Fruit fly (Drosophila melanogaster): Measurements from ENCODE around the gene CG43739.
A peak's percentile ranks its signal among the peaks of the same experiment; 100 is the strongest.

The CG43739 gene

dm6 chr2L:20864764-20865265 lies 53.9 kb downstream of the CG43739 start, which contains the start of gene CG9338 (continued):
- peak; percentile 95 for TF ChIP-seq CG11695 (GFP tag; IDR thresholded peaks at IDR 0.05)
- TF ChIP-seq Stat92E (GFP tag; optimal IDR thresholded peaks at IDR 0.05): peak in 1 of 3 experiments; percentile 77
- peak; percentile 87 for TF ChIP-seq CG7786 (GFP tag; optimal IDR thresholded peaks at IDR 0.05)
- no peak for TF ChIP-seq Poxn (GFP tag; IDR thresholded peaks at IDR 0.05)
- TF ChIP-seq gsb-n (tag; optimal IDR thresholded peaks at IDR 0.05): peak; percentile 43
- peak; percentile 87 for TF ChIP-seq kah (GFP tag; optimal IDR thresholded peaks at IDR 0.05)
- TF ChIP-seq scrt (GFP tag; optimal IDR thresholded peaks at IDR 0.05): peak; percentile 94
- TF ChIP-seq CG10366 (GFP tag; IDR thresholded peaks at IDR 0.05): peak; percentile 69
- peak; percentile 83 for TF ChIP-seq odd (GFP tag; optimal IDR thresholded peaks at IDR 0.05)
- peak; percentile 46 for TF ChIP-seq CG9876 (GFP tag; optimal IDR thresholded peaks at IDR 0.05)
- peak; percentile 70 for TF ChIP-seq tx (GFP tag; optimal IDR thresholded peaks at IDR 0.05)
- TF ChIP-seq D (optimal IDR thresholded peaks at IDR 0.05): no peak
- TF ChIP-seq D (GFP tag; optimal IDR thresholded peaks at IDR 0.05): peak; percentile 86
- TF ChIP-seq CG15479 (GFP tag; optimal IDR thresholded peaks at IDR 0.05): no peak
- peak; percentile 83 for TF ChIP-seq ERR (GFP tag; optimal IDR thresholded peaks at IDR 0.05)
- TF ChIP-seq CG42726 (GFP tag; IDR thresholded peaks at IDR 0.05; ENCODE audit: partially characterized antibody): no peak
- peak; percentile 47 for TF ChIP-seq slou (GFP tag; optimal IDR thresholded peaks at IDR 0.05)
- peak; percentile 91 for TF ChIP-seq CG18764 (GFP tag; optimal IDR thresholded peaks at IDR 0.05)
- TF ChIP-seq CG18011 (GFP tag; optimal IDR thresholded peaks at IDR 0.05): peak; percentile 70
- TF ChIP-seq CG43689 (GFP tag; IDR thresholded peaks at IDR 0.05): no peak
- peak; percentile 85 for TF ChIP-seq Rfx (GFP tag; IDR thresholded peaks at IDR 0.05)
- peak in 1 of 2 experiments; percentile 97 for TF ChIP-seq eve (GFP tag; optimal IDR thresholded peaks at IDR 0.05)
- TF ChIP-seq nau (GFP tag; optimal IDR thresholded peaks at IDR 0.05): peak; percentile 96
- peak; percentile 95 for TF ChIP-seq sqz (GFP tag; optimal IDR thresholded peaks at IDR 0.05)
- TF ChIP-seq CG12391 (tag; optimal IDR thresholded peaks at IDR 0.05): no peak
- peak; percentile 16; the same call in 1 of the 2 replicates for TF ChIP-seq CG10321 (GFP tag; IDR thresholded peaks at IDR 0.05)
- peak; percentile 40 for TF ChIP-seq Sry-β (GFP tag; optimal IDR thresholded peaks at IDR 0.05)
- TF ChIP-seq CG4854 (GFP tag; optimal IDR thresholded peaks at IDR 0.05): peak; percentile 71
- peak; percentile 62; the same call in 2 of the 3 replicates for TF ChIP-seq Mrtf (GFP tag; IDR thresholded peaks at IDR 0.05)
- peak; percentile 76 for TF ChIP-seq CG12769 (tag; optimal IDR thresholded peaks at IDR 0.05)
- TF ChIP-seq CG10147 (GFP tag; optimal IDR thresholded peaks at IDR 0.05): peak; percentile 72
- TF ChIP-seq Chrac-16 (GFP tag; optimal IDR thresholded peaks at IDR 0.05): peak; percentile 64
- TF ChIP-seq chn (GFP tag; optimal IDR thresholded peaks at IDR 0.05): peak; percentile 75
- no peak for TF ChIP-seq otp (GFP tag; IDR thresholded peaks at IDR 0.05)
- TF ChIP-seq ase (GFP tag; IDR thresholded peaks at IDR 0.05): peak; percentile 88
- peak; percentile 84; the same call in 1 of the 2 replicates for TF ChIP-seq al (GFP tag; IDR thresholded peaks at IDR 0.05)
- TF ChIP-seq ham (GFP tag; IDR thresholded peaks at IDR 0.05): 0 out of 2 replicates have a peak, but pooled peaks have one; percentile 12
- peak; percentile 64 for TF ChIP-seq CG1602 (GFP tag; optimal IDR thresholded peaks at IDR 0.05)
- peak; percentile 92 for TF ChIP-seq BtbVII (GFP tag; optimal IDR thresholded peaks at IDR 0.05)
- peak; percentile 48; the same call in 1 of the 2 replicates for TF ChIP-seq E2f2 (GFP tag; IDR thresholded peaks at IDR 0.05)
- TF ChIP-seq tup (GFP tag; optimal IDR thresholded peaks at IDR 0.05): no peak
- TF ChIP-seq CG2875 (GFP tag; optimal IDR thresholded peaks at IDR 0.05): peak; percentile 14
- no peak for TF ChIP-seq CG8478 (optimal IDR thresholded peaks at IDR 0.05)
- TF ChIP-seq CkIIα-i1 (GFP tag; IDR thresholded peaks at IDR 0.05): no peak
- TF ChIP-seq gcm (GFP tag; optimal IDR thresholded peaks at IDR 0.05): peak; percentile 75
- TF ChIP-seq sim (GFP tag; IDR thresholded peaks at IDR 0.05): no peak; the same call in 1 of the 2 replicates
- peak; percentile 72; the same call in 2 of the 3 replicates for TF ChIP-seq gce (GFP tag; IDR thresholded peaks at IDR 0.05)
- peak; percentile 89 for TF ChIP-seq CG6854 (GFP tag; optimal IDR thresholded peaks at IDR 0.05)
- peak; percentile 80 for TF ChIP-seq her (GFP tag; optimal IDR thresholded peaks at IDR 0.05)
- peak; percentile 82 for TF ChIP-seq toy (GFP tag; IDR thresholded peaks at IDR 0.05)
- peak; percentile 63 for TF ChIP-seq run (tag; optimal IDR thresholded peaks at IDR 0.05)
